Worm (Caenorhabditis elegans) whole organism, L4 larva: ENCODE data around the gene syx-4.

Source experiments
- ZK546.5 ChIP-seq, 2 experiments: sonication (generic microtip); optimal IDR thresholded peaks; 2 replicates each; lab custom pipeline; 2017; ENCODE audit warnings: missing biosample characterization in 2 of 2, missing genetic modification characterization in 2 of 2
- egl-27 ChIP-seq: sonication (generic microtip); optimal IDR thresholded peaks from 3 replicates; lab custom pipeline; 2017; ENCODE audit warnings: missing biosample characterization, missing genetic modification reagents, missing genetic modification characterization
- fkh-10 ChIP-seq: fragments of 150-350 bp; optimal IDR thresholded peaks from 2 replicates; lab custom pipeline; 2014; ENCODE audit warnings: missing biosample characterization, missing genetic modification reagents, missing genetic modification characterization
- set-16 ChIP-seq: fragments of 200-800 bp; sonication (Bioruptor generic); IDR thresholded peaks from 2 replicates; pipeline ENCODE4 v1.3.6; 2022; ENCODE audit warnings: missing genetic modification reagents, missing genetic modification characterization, missing compliant biosample characterization

DNA sequence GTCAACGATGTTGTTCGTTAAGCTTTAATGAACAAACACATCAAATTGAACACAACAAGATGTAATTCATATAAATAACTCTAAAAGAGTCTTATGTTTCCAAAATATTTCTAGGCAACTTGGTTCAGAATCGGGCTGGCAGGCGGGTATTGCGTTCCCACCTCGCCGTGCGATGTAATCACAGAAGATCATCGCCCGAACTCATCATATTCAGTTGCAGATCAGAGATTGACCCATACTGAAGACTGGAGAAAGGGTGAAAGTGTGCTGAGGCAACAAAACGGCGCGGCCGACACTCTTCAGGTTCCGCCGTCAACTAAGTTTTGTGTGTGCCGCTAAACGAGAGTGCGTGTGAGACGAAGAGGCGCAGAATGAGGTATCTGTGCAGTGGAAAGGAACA, 28.6 kb upstream of the syx-4 start:
- TF ChIP-seq set-16 (GFP tag; lab: Robert Waterston, UW) (no peak), fkh-10 (GFP tag; lab: Kevin White, UChicago) (peak; percentile 17), ZK546.5 (tag; optimal IDR thresholded peaks at IDR 0.05; lab: Kevin White, UChicago) (no peak), egl-27 (tag; lab: Kevin White, UChicago) (no peak)
